Worm (Caenorhabditis elegans) whole organism, mixed stage, embryonic: ENCODE data around the gene T26H5.10.

Experiments used
- ceh-83 ChIP-seq: fragments of 200-800 bp; sonication (Bioruptor generic); optimal IDR thresholded peaks from 2 replicates; lab custom pipeline; 2018; ENCODE audit warnings: mild to moderate bottlenecking, missing genetic modification characterization, missing compliant biosample characterization
- nhr-237 ChIP-seq: fragments of 150-350 bp; optimal IDR thresholded peaks from 2 replicates; lab custom pipeline; 2014; ENCODE audit warnings: missing biosample characterization, missing genetic modification characterization
- unc-39 ChIP-seq: fragments of 150-350 bp; optimal IDR thresholded peaks from 2 replicates; lab custom pipeline; 2014; ENCODE audit warnings: missing biosample characterization, missing genetic modification characterization

DNA sequence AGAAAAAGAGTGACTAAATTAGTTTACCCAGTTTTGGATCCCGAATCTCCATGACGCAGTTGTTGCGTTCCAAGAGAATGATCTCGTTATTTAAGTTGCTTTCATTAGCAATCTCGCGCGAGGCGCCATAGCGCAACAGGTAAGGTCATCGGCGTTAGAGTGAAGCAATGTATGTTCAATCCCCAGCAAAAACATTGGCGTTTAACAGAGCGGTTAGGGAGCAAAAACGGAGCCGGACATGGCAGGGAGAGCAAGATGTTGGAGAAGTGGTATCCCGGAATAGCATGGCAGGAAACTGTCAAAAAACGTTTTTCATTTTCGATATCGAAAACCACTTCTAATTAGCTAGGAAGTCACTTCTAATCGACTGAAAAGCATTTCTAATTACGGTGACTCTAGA, 10.7 kb upstream of the T26H5.10 start:
- TF ChIP-seq nhr-237 (tag; lab: Kevin White, UChicago) (no peak), ceh-83 (GFP tag; lab: Kevin White, UChicago) (no peak), unc-39 (tag; lab: Kevin White, UChicago) (no peak)
